Fruit fly (Drosophila melanogaster): ENCODE results near the gene CG42613.

CG42613 gene

dm6 chr3R:18895227-18895626 lies 33.8 kb upstream of the CG42613 start (continued):
- no peak for TF ChIP-seq D (optimal IDR thresholded peaks at IDR 0.05)
- TF ChIP-seq D (GFP tag; optimal IDR thresholded peaks at IDR 0.05) = no peak
- TF ChIP-seq CG12104 (GFP tag; optimal IDR thresholded peaks at IDR 0.05) = peak; percentile 22
- no peak for TF ChIP-seq Trl (optimal IDR thresholded peaks at IDR 0.05)
- TF ChIP-seq Trl (GFP tag; optimal IDR thresholded peaks at IDR 0.05) = no peak
- no peak for TF ChIP-seq HLH4C (GFP tag; IDR thresholded peaks at IDR 0.05; ENCODE audit: partially characterized antibody)
- TF ChIP-seq D19B (GFP tag; optimal IDR thresholded peaks at IDR 0.05) = peak; percentile 18
- peak; percentile 68; the same call in 2 of the 3 replicates for TF ChIP-seq CG11093 (GFP tag; IDR thresholded peaks at IDR 0.05)
- peak; percentile 34; the same call in 1 of the 3 replicates for TF ChIP-seq jigr1 (GFP tag; IDR thresholded peaks at IDR 0.05)
- peak; percentile 46 for TF ChIP-seq CG18599 (GFP tag; optimal IDR thresholded peaks at IDR 0.05)
- no peak for TF ChIP-seq unc-4 (GFP tag; IDR thresholded peaks at IDR 0.05; ENCODE audit: partially characterized antibody)
- peak; percentile 64 for TF ChIP-seq Aef1 (GFP tag; IDR thresholded peaks at IDR 0.05)
- no peak for TF ChIP-seq ATbp (GFP tag; optimal IDR thresholded peaks at IDR 0.05)
- TF ChIP-seq NK7.1 (GFP tag; optimal IDR thresholded peaks at IDR 0.05) = no peak
- peak; percentile 88 for TF ChIP-seq CG11456 (GFP tag; IDR thresholded peaks at IDR 0.05)
- TF ChIP-seq sens (GFP tag) = peak; percentile 62
- TF ChIP-seq Sry-δ (GFP tag; optimal IDR thresholded peaks at IDR 0.05) = no peak
- no peak for TF ChIP-seq nom (GFP tag; optimal IDR thresholded peaks at IDR 0.05)
- no peak for TF ChIP-seq CG10431 (GFP tag; optimal IDR thresholded peaks at IDR 0.05)
- no peak for TF ChIP-seq CG4328 (GFP tag; optimal IDR thresholded peaks at IDR 0.05)
- peak; percentile 37 for TF ChIP-seq CG8924 (tag; optimal IDR thresholded peaks at IDR 0.05)
- TF ChIP-seq BtbVII (GFP tag; optimal IDR thresholded peaks at IDR 0.05) = peak; percentile 11
- peak; percentile 71 for TF ChIP-seq HLH3B (GFP tag; IDR thresholded peaks at IDR 0.05)
- peak; percentile 7; the same call in 1 of the 2 replicates for TF ChIP-seq CG14014 (GFP tag; IDR thresholded peaks at IDR 0.05)
- peak; percentile 37; the same call in 1 of the 3 replicates for TF ChIP-seq CG34422 (GFP tag; IDR thresholded peaks at IDR 0.05)
- peak; percentile 51 for TF ChIP-seq Fer3 (tag; optimal IDR thresholded peaks at IDR 0.05)
- peak; percentile 33; the same call in 1 of the 3 replicates for TF ChIP-seq CG14050 (GFP tag; IDR thresholded peaks at IDR 0.05)
- TF ChIP-seq esg (GFP tag; conservative IDR thresholded peaks at IDR 0.05) = no peak
- no peak for TF ChIP-seq NC2α (GFP tag; optimal IDR thresholded peaks at IDR 0.05)
- peak; percentile 70 for TF ChIP-seq toy (GFP tag; IDR thresholded peaks at IDR 0.05)
- TF ChIP-seq Dbx (GFP tag; IDR thresholded peaks at IDR 0.05) = peak; percentile 61; the same call in 2 of the 3 replicates
- no peak for TF ChIP-seq CG4360 (GFP tag; IDR thresholded peaks at IDR 0.05)
- TF ChIP-seq usp (GFP tag; optimal IDR thresholded peaks at IDR 0.05) = no peak
- peak; percentile 65; the same call in 2 of the 3 replicates for TF ChIP-seq CG11695 (GFP tag; IDR thresholded peaks at IDR 0.05)
- peak; percentile 37; the same call in 1 of the 2 replicates for TF ChIP-seq CG31224 (GFP tag; IDR thresholded peaks at IDR 0.05)
- TF ChIP-seq sr (GFP tag; IDR thresholded peaks at IDR 0.05) = 0 out of 3 replicates have a peak, but pooled peaks have one; percentile 37
- TF ChIP-seq CG11504 (tag; optimal IDR thresholded peaks at IDR 0.05) = peak; percentile 40
- no peak for TF ChIP-seq CG12236 (GFP tag; optimal IDR thresholded peaks at IDR 0.05)
- TF ChIP-seq org-1 (GFP tag; optimal IDR thresholded peaks at IDR 0.05) = no peak
- TF ChIP-seq E2f1 (GFP tag; IDR thresholded peaks at IDR 0.05) = peak; percentile 68
- peak; percentile 92 for TF ChIP-seq Ptx1 (GFP tag; IDR thresholded peaks at IDR 0.05)
- TF ChIP-seq CG7372 (GFP tag; IDR thresholded peaks at IDR 0.05) = peak; percentile 67
- TF ChIP-seq CG1602 (GFP tag; optimal IDR thresholded peaks at IDR 0.05) = no peak
- TF ChIP-seq slp2 (GFP tag; optimal IDR thresholded peaks at IDR 0.05) = no peak
- no peak for TF ChIP-seq mam (GFP tag; optimal IDR thresholded peaks at IDR 0.05)
- TF ChIP-seq zf30C (GFP tag; optimal IDR thresholded peaks at IDR 0.05) = no peak
- no peak for TF ChIP-seq nerfin-2 (GFP tag; IDR thresholded peaks at IDR 0.05; ENCODE audit: partially characterized antibody)
- peak; percentile 53; the same call in 1 of the 3 replicates for TF ChIP-seq CG6175 (GFP tag; IDR thresholded peaks at IDR 0.05)
- TF ChIP-seq CG9215 (GFP tag; IDR thresholded peaks at IDR 0.05) = peak; percentile 74
- no peak for TF ChIP-seq ewg (GFP tag; optimal IDR thresholded peaks at IDR 0.05)
- peak; percentile 56; the same call in 2 of the 3 replicates for TF ChIP-seq Mrtf (GFP tag; IDR thresholded peaks at IDR 0.05)
- TF ChIP-seq tgo (GFP tag; IDR thresholded peaks at IDR 0.05) = peak; percentile 80
- peak; percentile 73 for TF ChIP-seq rib (GFP tag; IDR thresholded peaks at IDR 0.05)
